Worm (Caenorhabditis elegans): Measurements from ENCODE around the gene pat-9.

- TF ChIP-seq unc-86 (tag; optimal IDR thresholded peaks at IDR 0.05) (no peak), nhr-11 (tag; optimal IDR thresholded peaks at IDR 0.05) (no peak), syd-9 (tag; optimal IDR thresholded peaks at IDR 0.05) (no peak), pha-4 (tag; optimal IDR thresholded peaks at IDR 0.05) (no peak), pha-2 (tag; optimal IDR thresholded peaks at IDR 0.05) (no peak), dve-1 (tag; optimal IDR thresholded peaks at IDR 0.05) (no peak), ceh-18 (tag; optimal IDR thresholded peaks at IDR 0.05) (peak; percentile 60), ttx-3 (tag; optimal IDR thresholded peaks at IDR 0.05) (no peak), ama-1 (optimal IDR thresholded peaks at IDR 0.05) (no peak)
These were observed 11.1 kb upstream of the pat-9 start for ce11 chrX:16525632-16526031.

Data from whole organism, late embryonic.